Worm (Caenorhabditis elegans) whole organism, L1 larva: ENCODE data around the gene ilkp-1.

Experiments used
- C04F5.9 ChIP-seq: sonication (generic microtip); optimal IDR thresholded peaks from 2 replicates; lab custom pipeline; 2016; ENCODE audit warnings: missing genetic modification characterization, missing compliant biosample characterization
- C16A3.4 ChIP-seq: fragments of 150-350 bp; optimal IDR thresholded peaks from 2 replicates; lab custom pipeline; 2014; ENCODE audit warnings: missing biosample characterization, missing genetic modification characterization
- F16B12.6 ChIP-seq: fragments of 150-350 bp; optimal IDR thresholded peaks from 2 replicates; lab custom pipeline; 2014; ENCODE audit warnings: missing biosample characterization, missing genetic modification characterization
- Y116A8C.19 ChIP-seq: sonication (generic microtip); optimal IDR thresholded peaks from 2 replicates; lab custom pipeline; 2016; ENCODE audit warnings: missing compliant biosample characterization, missing genetic modification characterization, borderline replicate concordance
- alr-1 ChIP-seq: fragments of 200-800 bp; sonication (Bioruptor generic); optimal IDR thresholded peaks from 2 replicates; lab custom pipeline; 2018; ENCODE audit warnings: borderline replicate concordance, mild to moderate bottlenecking, missing genetic modification characterization, missing compliant biosample characterization
- aly-2 ChIP-seq: fragments of 150-350 bp; optimal IDR thresholded peaks from 2 replicates; lab custom pipeline; 2014; ENCODE audit warnings: missing biosample characterization, missing genetic modification characterization
- ama-1 ChIP-seq: fragments of 150-350 bp; optimal IDR thresholded peaks from 2 replicates; lab custom pipeline; 2014
- blmp-1 ChIP-seq: fragments of 150-350 bp; optimal IDR thresholded peaks from 2 replicates; lab custom pipeline; 2014; ENCODE audit warnings: missing biosample characterization, missing genetic modification characterization
- ceh-63 ChIP-seq: fragments of 200-800 bp; sonication (Bioruptor generic); optimal IDR thresholded peaks from 2 replicates; lab custom pipeline; 2018; ENCODE audit warnings: mild to moderate bottlenecking, missing genetic modification characterization, missing compliant biosample characterization
- ceh-8 ChIP-seq: fragments of 200-800 bp; sonication (Bioruptor generic); optimal IDR thresholded peaks from 2 replicates; lab custom pipeline; 2018; ENCODE audit warnings: mild to moderate bottlenecking, missing genetic modification characterization, moderate library complexity, missing compliant biosample characterization
- ceh-82 ChIP-seq, 3 experiments: fragments of 150-350 bp in 1 of 3; sonication (generic microtip) in 2 of 3; optimal IDR thresholded peaks; 2 replicates each; lab custom pipeline; 2014 to 2017; ENCODE audit warnings: missing biosample characterization in 3 of 3, missing genetic modification characterization in 3 of 3
- dpl-1 ChIP-seq, 3 experiments: fragments of 150-350 bp in 2 of 3; sonication (generic microtip) in 1 of 3; optimal IDR thresholded peaks; 2 replicates each; lab custom pipeline; 2014 to 2017; ENCODE audit warnings: missing biosample characterization in 3 of 3, missing genetic modification characterization in 3 of 3, missing genetic modification reagents in 3 of 3
- dsc-1 ChIP-seq: sonication (generic microtip); optimal IDR thresholded peaks from 2 replicates; lab custom pipeline; 2016; ENCODE audit warnings: mild to moderate bottlenecking, missing genetic modification characterization, missing compliant biosample characterization
- egl-27 ChIP-seq, 2 experiments: fragments of 150-350 bp in 1 of 2; sonication (generic microtip); optimal IDR thresholded peaks; 3 replicates each; lab custom pipeline; 2017 to 2018; ENCODE audit warnings: missing biosample characterization in 2 of 2, missing genetic modification characterization in 2 of 2, missing genetic modification reagents in 2 of 2
- elt-2 ChIP-seq: sonication (generic microtip); optimal IDR thresholded peaks from 2 replicates; lab custom pipeline; 2016; ENCODE audit warnings: missing genetic modification characterization, mild to moderate bottlenecking, inconsistent platforms, missing compliant biosample characterization, missing genetic modification reagents
- elt-3 ChIP-seq, 6 experiments: fragments of 150-350 bp in 1 of 6; sonication (generic microtip); optimal IDR thresholded peaks; 2 replicates each; lab custom pipeline; 2017 to 2018; ENCODE audit warnings: missing biosample characterization in 6 of 6, missing genetic modification characterization in 6 of 6, inconsistent platforms in 1 of 6
- ets-5 ChIP-seq: fragments of 200-800 bp; sonication (Bioruptor generic); IDR thresholded peaks from 2 replicates; pipeline ENCODE4 v1.3.6; 2022; ENCODE audit warnings: missing genetic modification characterization, missing compliant biosample characterization
- fkh-10 ChIP-seq: sonication (generic microtip); optimal IDR thresholded peaks from 2 replicates; lab custom pipeline; 2017; ENCODE audit warnings: missing biosample characterization, missing genetic modification reagents, missing genetic modification characterization
- fkh-4 ChIP-seq: sonication (generic microtip); optimal IDR thresholded peaks from 2 replicates; lab custom pipeline; 2016; ENCODE audit warnings: missing compliant biosample characterization, missing genetic modification characterization, borderline replicate concordance
- fos-1 ChIP-seq: fragments of 150-350 bp; optimal IDR thresholded peaks from 2 replicates; lab custom pipeline; 2014; ENCODE audit warnings: missing biosample characterization, missing genetic modification characterization
- hlh-17 ChIP-seq: fragments of 200-800 bp; sonication (Bioruptor generic); optimal IDR thresholded peaks from 2 replicates; lab custom pipeline; 2018; ENCODE audit warnings: missing genetic modification characterization, mild to moderate bottlenecking, missing compliant biosample characterization, moderate library complexity, borderline replicate concordance
- hlh-4 ChIP-seq: sonication (generic microtip); optimal IDR thresholded peaks from 2 replicates; lab custom pipeline; 2016; ENCODE audit warnings: mild to moderate bottlenecking, missing genetic modification characterization, missing compliant biosample characterization
- hpl-2 ChIP-seq: fragments of 150-350 bp; optimal IDR thresholded peaks from 2 replicates; lab custom pipeline; 2014; ENCODE audit warnings: missing biosample characterization, missing genetic modification reagents, missing genetic modification characterization
- irx-1 ChIP-seq: sonication (generic microtip); optimal IDR thresholded peaks from 2 replicates; lab custom pipeline; 2016; ENCODE audit warnings: missing genetic modification characterization, missing compliant biosample characterization
- isw-1 ChIP-seq: fragments of 200-800 bp; sonication (Bioruptor generic); IDR thresholded peaks from 2 replicates; pipeline ENCODE4 v1.3.6; 2022; ENCODE audit warnings: missing genetic modification characterization, missing compliant biosample characterization
- lin-13 ChIP-seq: fragments of 150-350 bp; optimal IDR thresholded peaks from 2 replicates; lab custom pipeline; 2014; ENCODE audit warnings: missing biosample characterization, missing genetic modification reagents, missing genetic modification characterization
- lin-15B ChIP-seq: fragments of 150-350 bp; sonication (generic microtip); optimal IDR thresholded peaks from 3 replicates; lab custom pipeline; 2014; ENCODE audit warnings: missing biosample characterization, missing genetic modification characterization
- lin-39 ChIP-seq: fragments of 150-350 bp; optimal IDR thresholded peaks from 2 replicates; lab custom pipeline; 2014; ENCODE audit warnings: missing biosample characterization, missing genetic modification reagents, missing genetic modification characterization
- lir-3 ChIP-seq: sonication (generic microtip); optimal IDR thresholded peaks from 2 replicates; lab custom pipeline; 2016; ENCODE audit warnings: mild to moderate bottlenecking, missing genetic modification characterization, moderate library complexity, missing compliant biosample characterization; ENCODE audit not compliant: poor library complexity
- lsy-2 ChIP-seq, 2 experiments: fragments of 150-350 bp; optimal IDR thresholded peaks; 2 replicates each; lab custom pipeline; 2014; ENCODE audit warnings: missing biosample characterization in 2 of 2, missing genetic modification characterization in 2 of 2
- mep-1 ChIP-seq: fragments of 150-350 bp; optimal IDR thresholded peaks from 2 replicates; lab custom pipeline; 2014; ENCODE audit warnings: missing biosample characterization, missing genetic modification characterization
- nhr-11 ChIP-seq: fragments of 150-350 bp; optimal IDR thresholded peaks from 2 replicates; lab custom pipeline; 2014; ENCODE audit warnings: missing biosample characterization, missing genetic modification characterization
- nhr-20 ChIP-seq: sonication (generic microtip); optimal IDR thresholded peaks from 2 replicates; lab custom pipeline; 2016; ENCODE audit warnings: mild to moderate bottlenecking, missing genetic modification characterization, missing compliant biosample characterization
- nhr-237 ChIP-seq: fragments of 150-350 bp; optimal IDR thresholded peaks from 2 replicates; lab custom pipeline; 2014; ENCODE audit warnings: missing biosample characterization, missing genetic modification characterization
- nhr-28 ChIP-seq: fragments of 150-350 bp; optimal IDR thresholded peaks from 2 replicates; lab custom pipeline; 2014; ENCODE audit warnings: missing biosample characterization, missing genetic modification characterization
- nhr-47 ChIP-seq: sonication (generic microtip); optimal IDR thresholded peaks from 2 replicates; lab custom pipeline; 2016; ENCODE audit warnings: mild to moderate bottlenecking, missing genetic modification characterization, moderate library complexity, missing compliant biosample characterization
- nhr-71 ChIP-seq: sonication (generic microtip); optimal IDR thresholded peaks from 2 replicates; lab custom pipeline; 2016; ENCODE audit warnings: mild to moderate bottlenecking, missing genetic modification characterization, moderate library complexity, missing compliant biosample characterization
- nhr-84 ChIP-seq: sonication (generic microtip); optimal IDR thresholded peaks from 2 replicates; lab custom pipeline; 2017; ENCODE audit warnings: missing biosample characterization, missing genetic modification characterization
- nhr-90 ChIP-seq: sonication (generic microtip); optimal IDR thresholded peaks from 2 replicates; lab custom pipeline; 2016; ENCODE audit warnings: mild to moderate bottlenecking, missing genetic modification characterization, missing compliant biosample characterization; ENCODE audit not compliant: poor library complexity
- pag-3 ChIP-seq: sonication (generic microtip); optimal IDR thresholded peaks from 2 replicates; lab custom pipeline; 2017; ENCODE audit warnings: missing genetic modification characterization, mild to moderate bottlenecking, missing compliant biosample characterization, antibody characterized with exemption, borderline replicate concordance; ENCODE audit not compliant: insufficient read depth
- rnt-1 ChIP-seq: sonication (generic microtip); optimal IDR thresholded peaks from 2 replicates; lab custom pipeline; 2016; ENCODE audit warnings: mild to moderate bottlenecking, missing genetic modification characterization, moderate library complexity, missing compliant biosample characterization
- skn-1 ChIP-seq: fragments of 150-350 bp; optimal IDR thresholded peaks from 2 replicates; lab custom pipeline; 2014; ENCODE audit warnings: missing biosample characterization, missing genetic modification characterization
- sptf-1 ChIP-seq: fragments of 150-350 bp; optimal IDR thresholded peaks from 2 replicates; lab custom pipeline; 2014; ENCODE audit warnings: missing biosample characterization, missing genetic modification characterization
- sup-37 ChIP-seq: fragments of 200-800 bp; sonication (Bioruptor generic); optimal IDR thresholded peaks from 2 replicates; lab custom pipeline; 2018; ENCODE audit warnings: mild to moderate bottlenecking, missing genetic modification characterization, missing compliant biosample characterization
- swsn-7 ChIP-seq: sonication (generic microtip); optimal IDR thresholded peaks from 2 replicates; lab custom pipeline; 2016; ENCODE audit warnings: missing genetic modification characterization, missing compliant biosample characterization
- tbx-2 ChIP-seq: sonication (generic microtip); optimal IDR thresholded peaks from 2 replicates; lab custom pipeline; 2016; ENCODE audit warnings: missing genetic modification characterization, missing compliant biosample characterization
- tlp-1 ChIP-seq: fragments of 150-350 bp; optimal IDR thresholded peaks from 2 replicates; lab custom pipeline; 2014; ENCODE audit warnings: missing biosample characterization, missing genetic modification characterization
- unc-30 ChIP-seq: sonication (generic microtip); optimal IDR thresholded peaks from 2 replicates; lab custom pipeline; 2017; ENCODE audit warnings: missing biosample characterization, missing genetic modification characterization
- unc-86 ChIP-seq: sonication (generic microtip); optimal IDR thresholded peaks from 2 replicates; lab custom pipeline; 2016; ENCODE audit warnings: missing genetic modification characterization, missing compliant biosample characterization
- xbp-1 ChIP-seq: sonication (generic microtip); optimal IDR thresholded peaks from 2 replicates; lab custom pipeline; 2016; ENCODE audit warnings: missing genetic modification characterization, missing compliant biosample characterization
- ztf-11 ChIP-seq, 2 experiments: sonication (generic microtip); optimal IDR thresholded peaks; 2 replicates each; lab custom pipeline; 2016 to 2017; ENCODE audit warnings: missing genetic modification characterization in 2 of 2, missing biosample characterization in 1 of 2, missing compliant biosample characterization in 1 of 2

ilkp-1 gene

ce11 chrII:11097154-11097887 lies 47.3 kb downstream of the ilkp-1 start, which contains the start of the genes rpl-36.A and nuo-1 (continued):
- TF ChIP-seq swsn-7 (tag; lab: Kevin White, UChicago) = peak; percentile 81
- peak; percentile 55 for TF ChIP-seq hpl-2
- peak; percentile 84 for TF ChIP-seq rnt-1
- TF ChIP-seq lin-13 (GFP tag; lab: Kevin White, UChicago) = peak; percentile 79
- TF ChIP-seq lir-3 (tag; lab: Kevin White, UChicago) = peak; percentile 51
- TF ChIP-seq irx-1 (tag; lab: Kevin White, UChicago) = peak; percentile 51
- TF ChIP-seq lsy-2 (tag; optimal IDR thresholded peaks at IDR 0.05; lab: Kevin White, UChicago) = peak; percentile 98 to 99
- TF ChIP-seq fkh-4 (tag; lab: Kevin White, UChicago) = no peak
- peak; percentile 58 to 92 (median 76) for TF ChIP-seq ceh-82 (tag; optimal IDR thresholded peaks at IDR 0.05; lab: Kevin White, UChicago)
- TF ChIP-seq ceh-63 = no peak
- no peak for TF ChIP-seq aly-2
- TF ChIP-seq nhr-71 (tag; lab: Kevin White, UChicago) = peak; percentile 88
- TF ChIP-seq blmp-1 (tag; lab: Kevin White, UChicago) = peak; percentile 97
- TF ChIP-seq isw-1 = peak; percentile 85
- TF ChIP-seq nhr-47 (tag; lab: Kevin White, UChicago) = peak; percentile 85
- peak; percentile 79 for TF ChIP-seq xbp-1
- peak; percentile 56 for TF ChIP-seq nhr-237 (tag; lab: Kevin White, UChicago)
- no peak for TF ChIP-seq nhr-28
- no peak for TF ChIP-seq egl-27 (tag; optimal IDR thresholded peaks at IDR 0.05; lab: Kevin White, UChicago)
- peak; percentile 84 for TF ChIP-seq skn-1 (tag; lab: Kevin White, UChicago)
- no peak for TF ChIP-seq ama-1
- TF ChIP-seq dsc-1 = peak; percentile 55
- TF ChIP-seq Y116A8C.19 = no peak
- peak; percentile 25 for TF ChIP-seq fkh-10
- peak; percentile 4 for TF ChIP-seq nhr-11 (tag; lab: Kevin White, UChicago)
- no peak for TF ChIP-seq nhr-84
- no peak for TF ChIP-seq unc-30
- TF ChIP-seq elt-2 (tag; lab: Kevin White, UChicago) = no peak
- peak; percentile 96 for TF ChIP-seq C16A3.4 (tag; lab: Kevin White, UChicago)
- peak; percentile 54 for TF ChIP-seq nhr-90 (tag; lab: Kevin White, UChicago)
- peak; percentile 80 to 86 (median 84) for TF ChIP-seq dpl-1 (GFP tag; optimal IDR thresholded peaks at IDR 0.05; lab: Kevin White, UChicago)
- no peak for TF ChIP-seq tlp-1 (tag; lab: Kevin White, UChicago)
- TF ChIP-seq ets-5 (GFP tag; lab: Robert Waterston, UW) = no peak
- peak; percentile 85 for TF ChIP-seq lin-15B (tag; lab: Kevin White, UChicago)
- TF ChIP-seq hlh-4 (tag; lab: Kevin White, UChicago) = no peak
- TF ChIP-seq ztf-11 (tag; optimal IDR thresholded peaks at IDR 0.05; lab: Kevin White, UChicago) = peak in 1 of 2 experiments; percentile 25
- TF ChIP-seq nhr-20 = peak; percentile 85
- peak; percentile 38 for TF ChIP-seq C04F5.9
- TF ChIP-seq alr-1 (tag; lab: Kevin White, UChicago) = no peak
- no peak for TF ChIP-seq sup-37 (GFP tag; lab: Kevin White, UChicago)
- peak in 3 of 6 experiments; percentile 3 to 83 (median 41) for TF ChIP-seq elt-3 (tag; optimal IDR thresholded peaks at IDR 0.05; lab: Kevin White, UChicago)
- TF ChIP-seq unc-86 (tag; lab: Kevin White, UChicago) = peak; percentile 69
- no peak for TF ChIP-seq pag-3
- peak; percentile 62 for TF ChIP-seq F16B12.6 (tag; lab: Kevin White, UChicago)
- TF ChIP-seq hlh-17 (GFP tag; lab: Kevin White, UChicago) = no peak
- TF ChIP-seq ceh-8 (GFP tag; lab: Kevin White, UChicago) = no peak
- peak; percentile 73 for TF ChIP-seq fos-1
- peak; percentile 77 for TF ChIP-seq tbx-2 (tag; lab: Kevin White, UChicago)
- peak; percentile 13 for TF ChIP-seq lin-39 (tag; lab: Kevin White, UChicago)
- peak; percentile 89 for TF ChIP-seq mep-1 (tag; lab: Kevin White, UChicago)
- TF ChIP-seq sptf-1 (tag; lab: Kevin White, UChicago) = no peak
